Worm (Caenorhabditis elegans) whole organism, L2 larva: Measurements from ENCODE around the gene K09C6.7.
"Not testable (repeated sequence)": the region's sequence is repeated elsewhere in the genome, so short reads cannot be mapped to it uniquely, and the experiment has no call there.

ENCODE experiments used
- R02D3.7 ChIP-seq: fragments of 150-350 bp; optimal IDR thresholded peaks from 2 replicates; lab custom pipeline; 2014; ENCODE audit warnings: missing biosample characterization, missing genetic modification characterization
- Y55F3AM.14 ChIP-seq: fragments of 200-800 bp; sonication (Bioruptor generic); optimal IDR thresholded peaks from 2 replicates; lab custom pipeline; 2018; ENCODE audit warnings: mild to moderate bottlenecking, missing genetic modification characterization, missing compliant biosample characterization
- alr-1 ChIP-seq: fragments of 150-350 bp; optimal IDR thresholded peaks from 2 replicates; lab custom pipeline; 2014; ENCODE audit warnings: missing biosample characterization, missing genetic modification characterization
- aly-2 ChIP-seq: fragments of 150-350 bp; optimal IDR thresholded peaks from 2 replicates; lab custom pipeline; 2014; ENCODE audit warnings: missing biosample characterization, missing genetic modification characterization
- ama-1 ChIP-seq: fragments of 150-350 bp; optimal IDR thresholded peaks from 2 replicates; lab custom pipeline; 2018; ENCODE audit warnings: inconsistent platforms
- ceh-16 ChIP-seq: fragments of 150-350 bp; optimal IDR thresholded peaks from 2 replicates; lab custom pipeline; 2014; ENCODE audit warnings: missing biosample characterization, missing genetic modification characterization
- ceh-82 ChIP-seq: fragments of 150-350 bp; optimal IDR thresholded peaks from 2 replicates; lab custom pipeline; 2014; ENCODE audit warnings: missing biosample characterization, missing genetic modification characterization
- crh-2 ChIP-seq: sonication (generic microtip); optimal IDR thresholded peaks from 2 replicates; lab custom pipeline; 2017; ENCODE audit warnings: missing biosample characterization, missing genetic modification characterization
- dmd-4 ChIP-seq: sonication (generic microtip); optimal IDR thresholded peaks from 2 replicates; lab custom pipeline; 2017; ENCODE audit warnings: missing biosample characterization, missing genetic modification characterization
- egl-27 ChIP-seq: sonication (generic microtip); optimal IDR thresholded peaks from 3 replicates; lab custom pipeline; 2017; ENCODE audit warnings: missing biosample characterization, missing genetic modification reagents, missing genetic modification characterization
- elt-1 ChIP-seq: fragments of 150-350 bp; optimal IDR thresholded peaks from 2 replicates; lab custom pipeline; 2014; ENCODE audit warnings: missing biosample characterization, missing genetic modification characterization
- fos-1 ChIP-seq: fragments of 150-350 bp; optimal IDR thresholded peaks from 2 replicates; lab custom pipeline; 2014; ENCODE audit warnings: missing biosample characterization, missing genetic modification characterization
- gmeb-1 ChIP-seq: fragments of 150-350 bp; optimal IDR thresholded peaks from 2 replicates; lab custom pipeline; 2014; ENCODE audit warnings: missing biosample characterization, missing genetic modification characterization
- lin-39 ChIP-seq: fragments of 150-350 bp; optimal IDR thresholded peaks from 2 replicates; lab custom pipeline; 2014; ENCODE audit warnings: missing biosample characterization, missing genetic modification reagents, missing genetic modification characterization
- lsy-2 ChIP-seq, 2 experiments: fragments of 150-350 bp in 1 of 2; sonication (generic microtip) in 1 of 2; optimal IDR thresholded peaks; 2 replicates each; lab custom pipeline; 2014 to 2017; ENCODE audit warnings: missing biosample characterization in 2 of 2, missing genetic modification characterization in 2 of 2
- mab-5 ChIP-seq: fragments of 150-350 bp; optimal IDR thresholded peaks from 2 replicates; lab custom pipeline; 2014; ENCODE audit warnings: missing biosample characterization, missing genetic modification characterization
- mbf-1 ChIP-seq: sonication (generic microtip); optimal IDR thresholded peaks from 2 replicates; lab custom pipeline; 2017; ENCODE audit warnings: missing biosample characterization, missing genetic modification characterization
- nhr-10 ChIP-seq: sonication (generic microtip); optimal IDR thresholded peaks from 2 replicates; lab custom pipeline; 2017; ENCODE audit warnings: missing biosample characterization, missing genetic modification characterization
- nhr-11 ChIP-seq: fragments of 150-350 bp; optimal IDR thresholded peaks from 2 replicates; lab custom pipeline; 2014; ENCODE audit warnings: missing biosample characterization, missing genetic modification characterization
- nhr-129 ChIP-seq: fragments of 150-350 bp; optimal IDR thresholded peaks from 2 replicates; lab custom pipeline; 2014; ENCODE audit warnings: missing biosample characterization, missing genetic modification characterization
- nhr-21 ChIP-seq: fragments of 150-350 bp; optimal IDR thresholded peaks from 2 replicates; lab custom pipeline; 2014; ENCODE audit warnings: missing biosample characterization, missing genetic modification characterization
- nhr-237 ChIP-seq: fragments of 150-350 bp; optimal IDR thresholded peaks from 2 replicates; lab custom pipeline; 2014; ENCODE audit warnings: missing biosample characterization, missing genetic modification characterization
- nhr-25 ChIP-seq: fragments of 150-350 bp; sonication (generic microtip); optimal IDR thresholded peaks from 3 replicates; lab custom pipeline; 2014; ENCODE audit warnings: missing biosample characterization, missing genetic modification characterization
- nhr-77 ChIP-seq: fragments of 150-350 bp; optimal IDR thresholded peaks from 2 replicates; lab custom pipeline; 2014; ENCODE audit warnings: missing biosample characterization, missing genetic modification characterization
- peb-1 ChIP-seq: fragments of 150-350 bp; optimal IDR thresholded peaks from 2 replicates; lab custom pipeline; 2014; ENCODE audit warnings: missing biosample characterization, missing genetic modification characterization
- sem-4 ChIP-seq: fragments of 150-350 bp; optimal IDR thresholded peaks from 2 replicates; lab custom pipeline; 2014; ENCODE audit warnings: missing biosample characterization, missing genetic modification reagents, missing genetic modification characterization
- sma-3 ChIP-seq: sonication (generic microtip); optimal IDR thresholded peaks from 2 replicates; lab custom pipeline; 2016; ENCODE audit warnings: missing genetic modification reagents, missing genetic modification characterization, missing compliant biosample characterization
- sma-9 ChIP-seq, 2 experiments: fragments of 150-350 bp in 1 of 2; sonication (generic microtip) in 1 of 2; optimal IDR thresholded peaks; 2 replicates each; lab custom pipeline; 2014 to 2016; ENCODE audit warnings: missing genetic modification characterization in 2 of 2, mild to moderate bottlenecking in 1 of 2, missing biosample characterization in 1 of 2, missing compliant biosample characterization in 1 of 2, missing genetic modification reagents in 1 of 2, moderate library complexity in 1 of 2
- snpc-4 ChIP-seq: fragments of 150-350 bp; optimal IDR thresholded peaks from 2 replicates; lab custom pipeline; 2014; ENCODE audit warnings: missing biosample characterization, missing genetic modification characterization
- unc-39 ChIP-seq: fragments of 150-350 bp; optimal IDR thresholded peaks from 2 replicates; lab custom pipeline; 2014; ENCODE audit warnings: missing biosample characterization, missing genetic modification characterization
- unc-55 ChIP-seq: fragments of 150-350 bp; sonication (generic microtip); optimal IDR thresholded peaks from 3 replicates; lab custom pipeline; 2014; ENCODE audit warnings: missing biosample characterization, missing genetic modification reagents, missing genetic modification characterization
- unc-62 ChIP-seq: fragments of 150-350 bp; optimal IDR thresholded peaks from 2 replicates; lab custom pipeline; 2014; ENCODE audit warnings: missing biosample characterization, missing genetic modification reagents, missing genetic modification characterization
- ztf-1 ChIP-seq: fragments of 200-800 bp; sonication (Bioruptor generic); conservative IDR thresholded peaks from 2 replicates; pipeline ENCODE4 v1.3.6; 2022; ENCODE audit warnings: missing genetic modification characterization, missing compliant biosample characterization
- ztf-11 ChIP-seq: sonication (generic microtip); optimal IDR thresholded peaks from 2 replicates; lab custom pipeline; 2017; ENCODE audit warnings: missing biosample characterization, missing genetic modification characterization
- ztf-4 ChIP-seq: fragments of 150-350 bp; optimal IDR thresholded peaks from 2 replicates; lab custom pipeline; 2014; ENCODE audit warnings: missing biosample characterization, missing genetic modification characterization

Gene K09C6.7

DNA sequence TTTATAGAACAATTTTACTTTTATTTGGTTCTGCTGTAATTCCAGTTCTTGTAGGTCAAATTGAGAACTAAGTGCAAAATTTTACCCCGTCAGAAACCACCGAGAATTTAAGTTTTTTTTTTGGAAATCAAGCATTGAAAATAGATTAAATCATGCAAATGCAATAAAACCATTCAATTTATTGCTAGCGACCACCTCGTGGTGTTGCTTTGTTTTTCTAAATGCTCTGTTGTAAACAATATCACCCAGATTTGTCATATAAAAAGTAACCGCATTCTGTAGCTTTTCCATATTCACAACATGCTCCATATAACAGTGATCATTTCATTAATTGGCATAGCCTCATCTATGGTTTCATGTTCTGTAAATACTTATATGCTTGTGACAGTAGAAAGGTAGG is 10.6 kb upstream of the K09C6.7 start, which contains the start of gene srbc-12:
TSS of gene srbc-12 (plus strand) at position 301 of the 400 bp plus-strand sequence.
- no peak for TF ChIP-seq sem-4
- TF ChIP-seq nhr-237 (tag; lab: Kevin White, UChicago): no peak
- TF ChIP-seq nhr-129 (tag; lab: Kevin White, UChicago): no peak
- TF ChIP-seq ztf-4 (tag; lab: Kevin White, UChicago): no peak
- no peak for TF ChIP-seq R02D3.7 (tag; lab: Kevin White, UChicago)
- TF ChIP-seq Y55F3AM.14: no peak
- no peak for TF ChIP-seq crh-2 (tag; lab: Kevin White, UChicago)
- no peak for TF ChIP-seq ceh-82 (tag; lab: Kevin White, UChicago)
- TF ChIP-seq ztf-1 (GFP tag; lab: Robert Waterston, UW): no peak
- TF ChIP-seq nhr-21 (tag; lab: Kevin White, UChicago): no peak
- TF ChIP-seq peb-1 (tag; lab: Kevin White, UChicago): no peak
- TF ChIP-seq egl-27 (tag; lab: Kevin White, UChicago): no peak
- TF ChIP-seq mab-5: no peak
- TF ChIP-seq unc-39 (tag; lab: Kevin White, UChicago): no peak
- TF ChIP-seq sma-9 (GFP tag; optimal IDR thresholded peaks at IDR 0.05; lab: Kevin White, UChicago): no peak
- no peak for TF ChIP-seq sma-9 (tag; optimal IDR thresholded peaks at IDR 0.05; lab: Kevin White, UChicago)
- TF ChIP-seq snpc-4: no peak
- no peak for TF ChIP-seq gmeb-1 (tag; lab: Kevin White, UChicago)
- no peak for TF ChIP-seq lin-39
- TF ChIP-seq, all 48 proteins: peak for 0

DNA sequence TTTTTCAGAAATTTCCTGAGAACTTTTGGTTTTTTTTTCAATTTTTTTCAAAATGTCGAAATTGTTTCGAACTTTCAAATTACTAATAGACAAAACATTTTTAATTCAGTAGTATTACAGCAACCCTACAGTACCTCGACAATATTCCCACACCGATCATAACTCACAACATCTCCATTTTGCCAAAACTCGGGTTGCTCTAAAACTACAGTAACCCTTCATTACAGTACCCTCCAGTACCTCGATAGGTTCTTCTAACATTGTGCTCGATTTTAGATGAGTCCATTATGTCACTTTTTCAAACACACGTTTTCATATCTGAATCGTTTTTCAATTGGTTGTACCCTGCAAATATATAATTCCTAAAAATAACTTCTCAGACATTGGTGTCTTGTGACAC is 10.2 kb upstream of the K09C6.7 start:
- no peak for TF ChIP-seq mab-5
- TF ChIP-seq nhr-10 (tag; lab: Kevin White, UChicago): no peak
- TF ChIP-seq nhr-25 (tag; lab: Kevin White, UChicago): no peak
- no peak for TF ChIP-seq lsy-2 (tag; optimal IDR thresholded peaks at IDR 0.05; lab: Kevin White, UChicago)
- TF ChIP-seq elt-1: no peak
- TF ChIP-seq unc-62 (GFP tag; lab: Kevin White, UChicago): no peak

- no peak for TF ChIP-seq lsy-2 (tag; optimal IDR thresholded peaks at IDR 0.05; lab: Kevin White, UChicago)
- no peak for TF ChIP-seq gmeb-1 (tag; lab: Kevin White, UChicago)
- no peak for TF ChIP-seq alr-1
- no peak for TF ChIP-seq R02D3.7 (tag; lab: Kevin White, UChicago)
- no peak for TF ChIP-seq nhr-237 (tag; lab: Kevin White, UChicago)
- TF ChIP-seq nhr-77: no peak
- TF ChIP-seq ztf-1 (GFP tag; lab: Robert Waterston, UW): no peak
- TF ChIP-seq ceh-82 (tag; lab: Kevin White, UChicago): no peak
- TF ChIP-seq ama-1 (lab: Kevin White, UChicago): no peak
- TF ChIP-seq aly-2 (tag; lab: Kevin White, UChicago): no peak
- TF ChIP-seq ztf-4 (tag; lab: Kevin White, UChicago): no peak
- TF ChIP-seq nhr-10 (tag; lab: Kevin White, UChicago): no peak
- TF ChIP-seq ceh-16 (tag; lab: Kevin White, UChicago): no peak
- no peak for TF ChIP-seq unc-39 (tag; lab: Kevin White, UChicago)
- no peak for TF ChIP-seq mbf-1 (tag; lab: Kevin White, UChicago)
These were observed 8.6 kb upstream of the K09C6.7 start, which contains the start of gene srbc-13 for ce11 chrV:847521-847920. TSS of gene srbc-13 (plus strand) at chrV:847821.

- TF ChIP-seq dmd-4 (tag; lab: Kevin White, UChicago); fos-1; mbf-1 (tag; lab: Kevin White, UChicago): not testable (repeated sequence)
These were observed 4.2 kb upstream of the K09C6.7 start, which contains the start of gene K09C6.8 for ce11 chrV:843118-843517. TSS of gene K09C6.8 (minus strand) at chrV:843218.

- TF ChIP-seq unc-55 (GFP tag; lab: Kevin White, UChicago) (no peak), ceh-82 (tag; lab: Kevin White, UChicago) (no peak), nhr-21 (tag; lab: Kevin White, UChicago) (no peak), aly-2 (tag; lab: Kevin White, UChicago) (no peak), mbf-1 (tag; lab: Kevin White, UChicago) (no peak), nhr-11 (tag; lab: Kevin White, UChicago) (no peak), nhr-237 (tag; lab: Kevin White, UChicago) (no peak), unc-62 (GFP tag; lab: Kevin White, UChicago) (no peak), dmd-4 (tag; lab: Kevin White, UChicago) (no peak), crh-2 (tag; lab: Kevin White, UChicago) (no peak), ztf-11 (no peak), sma-3 (GFP tag; lab: Kevin White, UChicago) (no peak), lin-39 (no peak)
These were observed 3.7 kb upstream of the K09C6.7 start for ce11 chrV:842611-843010.
